Fruit fly (Drosophila melanogaster): ENCODE measurements around the gene Ack.

Gene Ack

dm6 chr3L:4130743-4131142 lies 22.8 kb downstream of the Ack start (continued):
- no peak for TF ChIP-seq schlank (tag; optimal IDR thresholded peaks at IDR 0.05)
- no peak for TF ChIP-seq CG14050 (GFP tag; IDR thresholded peaks at IDR 0.05)
- TF ChIP-seq D19B (GFP tag; optimal IDR thresholded peaks at IDR 0.05): no peak
- TF ChIP-seq grn (GFP tag; optimal IDR thresholded peaks at IDR 0.05): peak; percentile 45
- peak; percentile 64 for TF ChIP-seq caup (GFP tag; optimal IDR thresholded peaks at IDR 0.05; ENCODE audit: severe bottlenecking)
- TF ChIP-seq CG7745 (tag; optimal IDR thresholded peaks at IDR 0.05): no peak
- 0 out of 3 replicates have a peak, but pooled peaks have one; percentile 14 for TF ChIP-seq CG16813 (GFP tag; IDR thresholded peaks at IDR 0.05; ENCODE audit: partially characterized antibody)
- TF ChIP-seq CG10209 (GFP tag; optimal IDR thresholded peaks at IDR 0.05): no peak
- TF ChIP-seq CG9817 (tag; optimal IDR thresholded peaks at IDR 0.05): no peak
- TF ChIP-seq cwo (GFP tag; optimal IDR thresholded peaks at IDR 0.05): peak; percentile 3
- no peak for TF ChIP-seq CG17829 (tag; optimal IDR thresholded peaks at IDR 0.05)
- no peak for TF ChIP-seq ap (GFP tag; IDR thresholded peaks at IDR 0.05)
- no peak for TF ChIP-seq CG18262 (tag; optimal IDR thresholded peaks at IDR 0.05)
- no peak for TF ChIP-seq CG4707 (GFP tag; optimal IDR thresholded peaks at IDR 0.05)
- TF ChIP-seq CG10366 (GFP tag; IDR thresholded peaks at IDR 0.05): no peak
- no peak for TF ChIP-seq Ets97D (GFP tag; optimal IDR thresholded peaks at IDR 0.05)
- no peak for TF ChIP-seq CG10267 (tag; optimal IDR thresholded peaks at IDR 0.05)
- peak; percentile 89 for TF ChIP-seq exex (tag; optimal IDR thresholded peaks at IDR 0.05)
- no peak for TF ChIP-seq crp (GFP tag; optimal IDR thresholded peaks at IDR 0.05)
- peak; percentile 39 for TF ChIP-seq sug (tag; optimal IDR thresholded peaks at IDR 0.05)
- no peak for TF ChIP-seq CG8478 (optimal IDR thresholded peaks at IDR 0.05)
- TF ChIP-seq dm (GFP tag; optimal IDR thresholded peaks at IDR 0.05): no peak
- no peak for TF ChIP-seq ab (GFP tag; optimal IDR thresholded peaks at IDR 0.05)
- TF ChIP-seq pnt (GFP tag; optimal IDR thresholded peaks at IDR 0.05): no peak
- peak; percentile 82 for TF ChIP-seq mirr (GFP tag; optimal IDR thresholded peaks at IDR 0.05)
- TF ChIP-seq CG11247 (GFP tag; IDR thresholded peaks at IDR 0.05): no peak
- TF ChIP-seq trem (tag; optimal IDR thresholded peaks at IDR 0.05): no peak
- no peak for TF ChIP-seq run (tag; optimal IDR thresholded peaks at IDR 0.05)
- no peak for TF ChIP-seq Xbp1 (GFP tag; optimal IDR thresholded peaks at IDR 0.05)
- TF ChIP-seq CG8290 (GFP tag; optimal IDR thresholded peaks at IDR 0.05): no peak
- no peak for TF ChIP-seq CG8290 (tag; optimal IDR thresholded peaks at IDR 0.05)
- TF ChIP-seq gsb (GFP tag; IDR thresholded peaks at IDR 0.05): no peak
- no peak for TF ChIP-seq CG12744 (GFP tag; optimal IDR thresholded peaks at IDR 0.05)

dm6 chr3L:4132585-4132984 lies 24.6 kb downstream of the Ack start:
- no peak for TF ChIP-seq HLHmδ (GFP tag; optimal IDR thresholded peaks at IDR 0.05)
- peak; percentile 59 for TF ChIP-seq sd (tag; optimal IDR thresholded peaks at IDR 0.05)
- TF ChIP-seq dysf (GFP tag; IDR thresholded peaks at IDR 0.05): no peak
- no peak for TF ChIP-seq CG15514 (GFP tag; optimal IDR thresholded peaks at IDR 0.05)

- TF ChIP-seq CG10431 (GFP tag; optimal IDR thresholded peaks at IDR 0.05) (peak; percentile 45), zen (tag; optimal IDR thresholded peaks at IDR 0.05) (no peak), knrl (GFP tag; IDR thresholded peaks at IDR 0.05; ENCODE audit: partially characterized antibody) (0 out of 3 replicates have a peak, but pooled peaks have one; percentile 25), ab (GFP tag; optimal IDR thresholded peaks at IDR 0.05) (no peak), aop (GFP tag; IDR thresholded peaks at IDR 0.05) (0 out of 2 replicates have a peak, but pooled peaks have one; percentile 9), CG6254 (GFP tag; optimal IDR thresholded peaks at IDR 0.05) (no peak), CG10267 (tag; optimal IDR thresholded peaks at IDR 0.05) (peak; percentile 2), stwl (tag; optimal IDR thresholded peaks at IDR 0.05) (peak; percentile 38), Dp (GFP tag; optimal IDR thresholded peaks at IDR 0.05) (peak; percentile 48), Oaz (GFP tag; IDR thresholded peaks at IDR 0.05) (no peak), sqz (GFP tag; optimal IDR thresholded peaks at IDR 0.05) (peak; percentile 79), CG6689 (GFP tag; IDR thresholded peaks at IDR 0.05) (no peak), pzg (GFP tag; optimal IDR thresholded peaks at IDR 0.05) (peak; percentile 79)
These were observed 26.0 kb downstream of the Ack start, which contains the start of gene ens for dm6 chr3L:4133724-4134678. Gene ens (minus strand): TSS chr3L:4134550.

Data from whole organism, embryonic.